Worm (Caenorhabditis elegans) whole organism, L4 larva: ENCODE measurements around the gene T04C12.9.

ENCODE experiments used
- F10B5.3 ChIP-seq: sonication (generic microtip); optimal IDR thresholded peaks from 2 replicates; lab custom pipeline; 2016; ENCODE audit warnings: mild to moderate bottlenecking, missing genetic modification characterization, missing compliant biosample characterization
- ceh-32 ChIP-seq: sonication (generic microtip); optimal IDR thresholded peaks from 2 replicates; lab custom pipeline; 2016; ENCODE audit warnings: mild to moderate bottlenecking, missing genetic modification characterization, missing compliant biosample characterization; ENCODE audit not compliant: poor library complexity
- dmd-8 ChIP-seq: fragments of 200-800 bp; sonication (Bioruptor generic); IDR thresholded peaks from 2 replicates; pipeline ENCODE4 v1.3.6; 2022; ENCODE audit warnings: missing genetic modification characterization, missing compliant biosample characterization
- duxl-1 ChIP-seq: sonication (generic microtip); optimal IDR thresholded peaks from 2 replicates; lab custom pipeline; 2016; ENCODE audit warnings: mild to moderate bottlenecking, missing genetic modification characterization, moderate library complexity, missing compliant biosample characterization; ENCODE audit not compliant: poor library complexity
- fos-1 ChIP-seq: fragments of 150-350 bp; optimal IDR thresholded peaks from 2 replicates; lab custom pipeline; 2014; ENCODE audit warnings: missing biosample characterization, missing genetic modification characterization
- jun-1 ChIP-seq: fragments of 150-350 bp; optimal IDR thresholded peaks from 2 replicates; lab custom pipeline; 2014; ENCODE audit warnings: missing biosample characterization, missing genetic modification reagents, missing genetic modification characterization
- lin-13 ChIP-seq: fragments of 150-350 bp; optimal IDR thresholded peaks from 2 replicates; lab custom pipeline; 2014; ENCODE audit warnings: missing biosample characterization, missing genetic modification reagents, missing genetic modification characterization
- lir-3 ChIP-seq: sonication (generic microtip); optimal IDR thresholded peaks from 2 replicates; lab custom pipeline; 2016; ENCODE audit warnings: mild to moderate bottlenecking, missing genetic modification characterization, missing compliant biosample characterization
- nhr-77 ChIP-seq: fragments of 150-350 bp; optimal IDR thresholded peaks from 2 replicates; lab custom pipeline; 2014; ENCODE audit warnings: missing biosample characterization, missing genetic modification characterization
- pha-4 ChIP-seq, 2 experiments: fragments of 150-350 bp in 1 of 2; fragments of 200-800 bp in 1 of 2; sonication (Bioruptor generic) in 1 of 2; IDR thresholded peaks in 1 of 2; optimal IDR thresholded peaks in 1 of 2; 2 replicates each; pipeline versions ENCODE4 v1.3.6 to Lab custom; 2014 to 2022; ENCODE audit warnings: missing genetic modification characterization in 2 of 2, missing genetic modification reagents in 2 of 2, missing biosample characterization in 1 of 2, missing compliant biosample characterization in 1 of 2
- php-3 ChIP-seq: fragments of 200-800 bp; sonication (Bioruptor generic); IDR thresholded peaks from 2 replicates; pipeline ENCODE4 v1.3.6; 2022; ENCODE audit warnings: missing genetic modification reagents, missing genetic modification characterization, missing compliant biosample characterization
- tra-1 ChIP-seq: fragments of 200-800 bp; sonication (Bioruptor generic); IDR thresholded peaks from 2 replicates; pipeline ENCODE4 v1.3.6; 2022; ENCODE audit warnings: missing genetic modification reagents, missing genetic modification characterization, missing compliant biosample characterization

DNA sequence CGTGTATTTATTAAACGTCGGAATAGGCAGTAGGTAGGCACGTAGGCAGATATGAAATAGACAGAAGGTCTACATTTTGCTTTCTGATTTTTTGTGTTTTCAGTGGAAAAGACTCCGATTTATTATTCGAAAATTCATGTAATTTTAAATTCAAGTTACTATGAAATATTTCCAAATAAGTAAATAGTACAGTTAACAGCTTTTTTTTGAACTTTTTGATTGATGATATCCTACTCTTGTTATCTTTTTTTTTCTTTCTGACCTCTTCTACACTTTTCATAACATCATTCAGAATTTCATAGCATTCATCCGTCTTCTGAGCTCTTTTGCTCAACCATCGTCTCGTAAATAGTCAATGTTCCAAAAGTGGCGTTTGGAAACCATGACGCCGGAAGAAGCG, 35.6 kb upstream of the T04C12.9 start, which contains the start of gene cdkl-1:
- TF ChIP-seq lin-13 (no peak), tra-1 (GFP tag; lab: Robert Waterston, UW) (no peak), fos-1 (tag; lab: Kevin White, UChicago) (no peak), ceh-32 (tag; lab: Kevin White, UChicago) (no peak), jun-1 (no peak), lir-3 (no peak), dmd-8 (no peak), nhr-77 (tag; lab: Kevin White, UChicago) (no peak), pha-4 (GFP tag; IDR thresholded peaks at IDR 0.05; lab: Robert Waterston, UW) (no peak), pha-4 (tag; optimal IDR thresholded peaks at IDR 0.05; lab: Kevin White, UChicago) (no peak), F10B5.3 (tag; lab: Kevin White, UChicago) (no peak), duxl-1 (tag; lab: Kevin White, UChicago) (no peak), php-3 (GFP tag; lab: Robert Waterston, UW) (no peak)
